Fruit fly (Drosophila melanogaster) whole organism, embryonic: ENCODE results near the gene CG43999.
A peak's percentile ranks its signal among the peaks of the same experiment; 100 is the strongest.

Source experiments
- BEAF-32 ChIP-seq: fragments of 200-800 bp; sonication (Bioruptor generic); optimal IDR thresholded peaks from 3 replicates; lab custom pipeline; 2017; ENCODE audit warnings: missing biosample characterization, missing genetic modification characterization, mild to moderate bottlenecking, moderate library complexity, missing genetic modification reagents
- C15 ChIP-seq: fragments of 200-800 bp; sonication (Bioruptor generic); IDR thresholded peaks from 3 replicates; pipeline ENCODE4 v1.3.6; 2022; ENCODE audit warnings: missing biosample characterization, missing genetic modification characterization
- CG10321 ChIP-seq: fragments of 200-800 bp; sonication (Bioruptor generic); IDR thresholded peaks from 2 replicates; pipeline ENCODE4 v1.3.6; 2022; ENCODE audit warnings: missing biosample characterization, missing genetic modification characterization
- CG10462 ChIP-seq: fragments of 200-800 bp; sonication (Bioruptor generic); optimal IDR thresholded peaks from 2 replicates; lab custom pipeline; 2016; ENCODE audit warnings: missing biosample characterization, missing genetic modification characterization
- CG12155 ChIP-seq: fragments of 200-800 bp; sonication (Bioruptor generic); optimal IDR thresholded peaks from 3 replicates; lab custom pipeline; 2016; ENCODE audit warnings: missing biosample characterization, missing genetic modification characterization
- CG12769 ChIP-seq: fragments of 200-800 bp; sonication (Bioruptor generic); optimal IDR thresholded peaks from 2 replicates; lab custom pipeline; 2019; ENCODE audit warnings: missing biosample characterization, mild to moderate bottlenecking, missing genetic modification characterization, moderate library complexity
- CG13287 ChIP-seq: fragments of 200-800 bp; sonication (Bioruptor generic); IDR thresholded peaks from 2 replicates; pipeline ENCODE4 v1.3.6; 2022; ENCODE audit warnings: missing biosample characterization, missing genetic modification characterization; ENCODE audit not compliant: partially characterized antibody
- CG13424 ChIP-seq: fragments of 200-800 bp; sonication (Bioruptor generic); optimal IDR thresholded peaks from 2 replicates; lab custom pipeline; 2019; ENCODE audit warnings: missing biosample characterization, mild to moderate bottlenecking, missing genetic modification characterization, moderate library complexity
- CG13894 ChIP-seq: fragments of 200-800 bp; sonication (Bioruptor generic); optimal IDR thresholded peaks from 3 replicates; lab custom pipeline; 2018; ENCODE audit warnings: missing biosample characterization, mild to moderate bottlenecking, missing genetic modification characterization, moderate library complexity
- CG15514 ChIP-seq: fragments of 200-800 bp; sonication (Bioruptor generic); optimal IDR thresholded peaks from 3 replicates; lab custom pipeline; 2017; ENCODE audit warnings: missing biosample characterization, missing genetic modification characterization, mild to moderate bottlenecking, moderate library complexity, missing genetic modification reagents
- CG17829 ChIP-seq: fragments of 200-800 bp; optimal IDR thresholded peaks from 2 replicates; lab custom pipeline; 2019; ENCODE audit warnings: missing biosample characterization, mild to moderate bottlenecking, missing genetic modification characterization, moderate library complexity
- CG18476 ChIP-seq: fragments of 200-800 bp; sonication (Bioruptor generic); optimal IDR thresholded peaks from 2 replicates; lab custom pipeline; 2016; ENCODE audit warnings: missing biosample characterization, mild to moderate bottlenecking, missing genetic modification characterization
- CG2120 ChIP-seq: fragments of 200-800 bp; sonication (Bioruptor generic); optimal IDR thresholded peaks from 3 replicates; lab custom pipeline; 2016; ENCODE audit warnings: missing biosample characterization, missing genetic modification characterization
- CG2889 ChIP-seq: fragments of 200-800 bp; sonication (Bioruptor generic); IDR thresholded peaks from 3 replicates; pipeline ENCODE4 v1.3.6; 2022; ENCODE audit warnings: missing biosample characterization, missing genetic modification characterization
- CG3726 ChIP-seq: fragments of 200-800 bp; sonication (Bioruptor generic); IDR thresholded peaks from 3 replicates; pipeline ENCODE4, ENCODE4 v1.3.6; 2022; ENCODE audit warnings: missing biosample characterization, missing genetic modification characterization
- CG4360 ChIP-seq: fragments of 200-800 bp; sonication (Bioruptor generic); IDR thresholded peaks from 2 replicates; pipeline ENCODE4 v1.3.6; 2022; ENCODE audit warnings: missing biosample characterization, missing genetic modification characterization
- CG4617 ChIP-seq: fragments of 200-800 bp; sonication (Bioruptor generic); optimal IDR thresholded peaks from 3 replicates; lab custom pipeline; 2016; ENCODE audit warnings: missing biosample characterization, missing genetic modification characterization, borderline replicate concordance
- CG7357 ChIP-seq: fragments of 200-800 bp; sonication (Bioruptor generic); IDR thresholded peaks from 3 replicates; pipeline ENCODE4 v1.3.6; 2022; ENCODE audit warnings: missing biosample characterization, missing genetic modification characterization
- CG7745 ChIP-seq: fragments of 200-800 bp; sonication (Bioruptor generic); optimal IDR thresholded peaks from 2 replicates; lab custom pipeline; 2018; ENCODE audit warnings: missing biosample characterization, mild to moderate bottlenecking, missing genetic modification characterization, moderate library complexity
- CG8924 ChIP-seq: fragments of 200-800 bp; optimal IDR thresholded peaks from 3 replicates; lab custom pipeline; 2019; ENCODE audit warnings: missing biosample characterization, mild to moderate bottlenecking, missing genetic modification characterization, moderate library complexity
- CG9215 ChIP-seq: fragments of 200-800 bp; sonication (Bioruptor generic); IDR thresholded peaks from 2 replicates; pipeline ENCODE4 v1.3.6; 2022; ENCODE audit warnings: missing biosample characterization, missing genetic modification characterization
- CG9876 ChIP-seq: fragments of 200-800 bp; sonication (Bioruptor generic); optimal IDR thresholded peaks from 2 replicates; lab custom pipeline; 2016; ENCODE audit warnings: missing biosample characterization, missing genetic modification characterization
- Chrac-16 ChIP-seq: fragments of 200-800 bp; sonication (Bioruptor generic); optimal IDR thresholded peaks from 3 replicates; lab custom pipeline; 2016; ENCODE audit warnings: missing biosample characterization, missing genetic modification characterization
- D ChIP-seq, 2 experiments: fragments of 200-800 bp in 1 of 2; fragments of >200 bp in 1 of 2; sonication (Bioruptor generic) in 1 of 2; optimal IDR thresholded peaks; 2 replicates in 1 of 2; 3 replicates in 1 of 2; lab custom pipeline; 2017; ENCODE audit warnings: mild to moderate bottlenecking in 1 of 2, missing biosample characterization in 1 of 2, missing genetic modification characterization in 1 of 2, missing genetic modification reagents in 1 of 2
- E2f2 ChIP-seq: fragments of 200-800 bp; sonication (Bioruptor generic); IDR thresholded peaks from 2 replicates; pipeline ENCODE4 v1.3.6; 2022; ENCODE audit warnings: missing biosample characterization, missing genetic modification characterization
- Eip74EF ChIP-seq, 2 experiments: fragments of 200-800 bp in 1 of 2; fragments of >200 bp in 1 of 2; sonication (Bioruptor generic) in 1 of 2; optimal IDR thresholded peaks; 2 replicates each; lab custom pipeline; 2017 to 2019; ENCODE audit warnings: missing biosample characterization in 2 of 2, missing genetic modification characterization in 2 of 2, mild to moderate bottlenecking in 1 of 2, moderate library complexity in 1 of 2
- Ets97D ChIP-seq: fragments of 200-800 bp; sonication (Bioruptor generic); optimal IDR thresholded peaks from 3 replicates; lab custom pipeline; 2016; ENCODE audit warnings: missing biosample characterization, missing genetic modification characterization
- H15 ChIP-seq: fragments of 200-800 bp; sonication (Bioruptor generic); IDR thresholded peaks from 3 replicates; pipeline ENCODE4 v1.3.6; 2022; ENCODE audit warnings: missing biosample characterization, missing genetic modification characterization
- Hr51 ChIP-seq, 2 experiments: fragments of 200-800 bp; sonication (Bioruptor generic); optimal IDR thresholded peaks; 2 replicates in 1 of 2; 3 replicates in 1 of 2; lab custom pipeline; 2016 to 2018; ENCODE audit warnings: missing biosample characterization in 2 of 2, missing genetic modification characterization in 2 of 2, mild to moderate bottlenecking in 1 of 2, moderate library complexity in 1 of 2
- Meics ChIP-seq: fragments of 200-800 bp; sonication (Bioruptor generic); optimal IDR thresholded peaks from 2 replicates; lab custom pipeline; 2017; ENCODE audit warnings: missing biosample characterization, mild to moderate bottlenecking, missing genetic modification characterization
- Scr ChIP-seq: fragments of 200-800 bp; sonication (Bioruptor generic); IDR thresholded peaks from 2 replicates; pipeline ENCODE4 v1.3.6; 2022; ENCODE audit warnings: missing biosample characterization, missing genetic modification characterization; ENCODE audit not compliant: partially characterized antibody
- Stat92E ChIP-seq, 3 experiments: fragments of >200 bp in 2 of 3; fragments of 200-800 bp in 1 of 3; sonication (Bioruptor generic) in 1 of 3; optimal IDR thresholded peaks; 2 replicates each; lab custom pipeline; 2017 to 2019; ENCODE audit warnings: missing biosample characterization in 3 of 3, missing genetic modification characterization in 3 of 3, mild to moderate bottlenecking in 1 of 3, moderate library complexity in 1 of 3
- Vsx1 ChIP-seq: fragments of 200-800 bp; sonication (Bioruptor generic); optimal IDR thresholded peaks from 2 replicates; lab custom pipeline; 2017; ENCODE audit warnings: missing biosample characterization, mild to moderate bottlenecking, missing genetic modification characterization, missing genetic modification reagents
- bab2 ChIP-seq: fragments of 200-800 bp; sonication (Bioruptor generic); optimal IDR thresholded peaks from 2 replicates; lab custom pipeline; 2016; ENCODE audit warnings: missing biosample characterization, missing genetic modification characterization
- crol ChIP-seq: fragments of 200-800 bp; sonication (Bioruptor generic); IDR thresholded peaks from 2 replicates; pipeline ENCODE4 v1.3.6; 2022; ENCODE audit warnings: missing biosample characterization, missing genetic modification characterization
- da ChIP-seq: fragments of 200-800 bp; sonication (Bioruptor generic); optimal IDR thresholded peaks from 2 replicates; lab custom pipeline; 2016; ENCODE audit warnings: missing biosample characterization, missing genetic modification characterization
- eyg ChIP-seq: fragments of 200-800 bp; sonication (Bioruptor generic); optimal IDR thresholded peaks from 3 replicates; lab custom pipeline; 2016; ENCODE audit warnings: missing biosample characterization, missing genetic modification characterization
- gfzf ChIP-seq: fragments of 200-800 bp; sonication (Bioruptor generic); optimal IDR thresholded peaks from 2 replicates; lab custom pipeline; 2016; ENCODE audit warnings: missing biosample characterization, mild to moderate bottlenecking, missing genetic modification characterization, moderate library complexity
- grn ChIP-seq: fragments of 200-800 bp; sonication (Bioruptor generic); optimal IDR thresholded peaks from 3 replicates; lab custom pipeline; 2017; ENCODE audit warnings: missing biosample characterization, missing genetic modification characterization
- gro ChIP-seq: fragments of 200-800 bp; sonication (Bioruptor generic); optimal IDR thresholded peaks from 2 replicates; lab custom pipeline; 2016; ENCODE audit warnings: missing biosample characterization, missing genetic modification characterization
- gsb ChIP-seq: fragments of 200-800 bp; sonication (Bioruptor generic); IDR thresholded peaks from 2 replicates; pipeline ENCODE4 v1.3.6; 2022; ENCODE audit warnings: missing biosample characterization, missing genetic modification characterization
- kay ChIP-seq: fragments of 200-800 bp; sonication (Bioruptor generic); optimal IDR thresholded peaks from 2 replicates; lab custom pipeline; 2016; ENCODE audit warnings: missing biosample characterization, missing genetic modification characterization
- lola ChIP-seq, 3 experiments: fragments of >200 bp in 2 of 3; fragments of 200-800 bp in 1 of 3; sonication (Bioruptor generic) in 1 of 3; optimal IDR thresholded peaks; 2 replicates each; lab custom pipeline; 2017 to 2019; ENCODE audit warnings: missing biosample characterization in 3 of 3, missing genetic modification characterization in 3 of 3, mild to moderate bottlenecking in 1 of 3, moderate library complexity in 1 of 3
- nmo ChIP-seq: fragments of 200-800 bp; sonication (Bioruptor generic); optimal IDR thresholded peaks from 2 replicates; lab custom pipeline; 2018; ENCODE audit warnings: missing biosample characterization, mild to moderate bottlenecking, missing genetic modification characterization, moderate library complexity
- oc ChIP-seq: fragments of 200-800 bp; sonication (Bioruptor generic); optimal IDR thresholded peaks from 2 replicates; lab custom pipeline; 2018; ENCODE audit warnings: missing biosample characterization, mild to moderate bottlenecking, missing genetic modification characterization, moderate library complexity
- pnt ChIP-seq: fragments of 200-800 bp; sonication (Bioruptor generic); optimal IDR thresholded peaks from 3 replicates; lab custom pipeline; 2016; ENCODE audit warnings: missing biosample characterization, missing genetic modification characterization
- ranshi ChIP-seq: fragments of 200-800 bp; sonication (Bioruptor generic); IDR thresholded peaks from 2 replicates; pipeline ENCODE4 v1.3.6; 2022; ENCODE audit warnings: missing biosample characterization, missing genetic modification characterization
- sqz ChIP-seq: fragments of 200-800 bp; sonication (Bioruptor generic); optimal IDR thresholded peaks from 3 replicates; lab custom pipeline; 2018; ENCODE audit warnings: missing biosample characterization, mild to moderate bottlenecking, missing genetic modification characterization
- ssp ChIP-seq: fragments of 200-800 bp; sonication (Bioruptor generic); IDR thresholded peaks from 2 replicates; pipeline ENCODE4 v1.3.6; 2022; ENCODE audit warnings: missing biosample characterization, missing genetic modification characterization

Gene CG43999

DNA sequence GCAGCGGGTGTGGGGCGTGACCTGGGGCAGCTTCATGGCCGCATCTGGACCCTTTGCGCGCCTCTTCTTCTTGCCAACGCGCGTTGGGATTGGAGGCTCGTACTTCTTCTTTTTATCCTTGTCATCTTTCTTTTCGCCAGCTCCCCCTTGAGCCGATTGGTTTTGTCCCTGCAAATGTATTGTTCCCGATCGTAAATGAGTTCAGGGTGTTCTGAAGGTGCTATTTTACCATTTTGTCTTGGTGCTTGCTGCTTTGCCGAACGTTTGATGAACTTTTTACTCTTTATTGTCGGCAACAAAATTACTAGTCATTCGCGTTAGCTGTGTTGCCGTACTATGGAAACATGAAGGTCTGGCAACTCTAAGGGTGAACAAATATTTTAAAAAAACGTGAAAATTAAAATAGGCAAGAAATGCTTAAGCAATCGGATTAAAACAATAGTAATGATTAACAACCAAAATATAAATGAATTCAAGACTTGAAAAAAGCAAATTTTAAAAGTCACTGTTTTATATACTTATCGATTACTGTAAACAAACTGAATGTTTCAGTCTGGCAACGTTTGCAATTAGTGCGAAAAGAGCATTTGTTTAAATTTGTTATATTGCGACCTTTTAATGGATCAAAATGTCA is 2.4 kb upstream of the CG43999 start, which contains the start of the genes Rpt2 and CG13599:
TSS of gene Rpt2 (minus strand) at position 464 of the 634 bp plus-strand sequence.
TSS of gene CG13599 (plus strand) at position 545 of the 634 bp plus-strand sequence.
- TF ChIP-seq gfzf (peak; percentile 52), Eip74EF (GFP tag; optimal IDR thresholded peaks at IDR 0.05; lab: Kevin White, UChicago) (no peak), gsb (GFP tag; lab: Robert Waterston, UW) (no peak), CG4617 (peak; percentile 96), grn (GFP tag; lab: Kevin White, UChicago) (no peak), CG18476 (no peak), CG7745 (tag; lab: Kevin White, UChicago) (no peak), CG9215 (no peak), CG9876 (GFP tag; lab: Kevin White, UChicago) (no peak), sqz (GFP tag; lab: Kevin White, UChicago) (no peak), CG4360 (no peak), Scr (peak; percentile 60), CG10462 (GFP tag; lab: Kevin White, UChicago) (peak; percentile 12), Meics (no peak), CG7357 (GFP tag; lab: Robert Waterston, UW) (no peak), D (optimal IDR thresholded peaks at IDR 0.05; lab: Kevin White, UChicago) (no peak), D (GFP tag; optimal IDR thresholded peaks at IDR 0.05; lab: Kevin White, UChicago) (no peak), lola (GFP tag; optimal IDR thresholded peaks at IDR 0.05; lab: Kevin White, UChicago) (peak in 1 of 3 experiments; percentile 22), H15 (GFP tag; lab: Robert Waterston, UW) (no peak), Vsx1 (GFP tag; lab: Kevin White, UChicago) (no peak), CG8924 (tag; lab: Kevin White, UChicago) (peak; percentile 26), C15 (GFP tag; lab: Robert Waterston, UW) (no peak), CG2889 (GFP tag; lab: Robert Waterston, UW) (no peak), CG13287 (GFP tag; lab: Robert Waterston, UW) (peak; percentile 70; the same call in 1 of the 2 replicates), Stat92E (GFP tag; optimal IDR thresholded peaks at IDR 0.05; lab: Kevin White, UChicago) (no peak), CG13894 (tag; lab: Kevin White, UChicago) (no peak), E2f2 (GFP tag; lab: Robert Waterston, UW) (peak; percentile 91), ssp (no peak), Ets97D (GFP tag; lab: Kevin White, UChicago) (peak; percentile 69), CG12769 (tag; lab: Kevin White, UChicago) (no peak), CG17829 (tag; lab: Kevin White, UChicago) (peak; percentile 28), BEAF-32 (GFP tag; lab: Kevin White, UChicago) (peak; percentile 64), oc (no peak), nmo (GFP tag; lab: Kevin White, UChicago) (peak; percentile 60), CG12155 (GFP tag; lab: Kevin White, UChicago) (peak; percentile 14), bab2 (GFP tag; lab: Kevin White, UChicago) (peak; percentile 6), da (GFP tag; lab: Kevin White, UChicago) (no peak), pnt (GFP tag; lab: Kevin White, UChicago) (no peak), CG2120 (peak; percentile 44), ranshi (GFP tag; lab: Robert Waterston, UW) (no peak), CG3726 (no peak), CG13424 (tag; lab: Kevin White, UChicago) (peak; percentile 33), Hr51 (GFP tag; optimal IDR thresholded peaks at IDR 0.05; lab: Kevin White, UChicago) (no peak), Chrac-16 (GFP tag; lab: Kevin White, UChicago) (no peak), crol (no peak), kay (peak; percentile 49), CG10321 (GFP tag; lab: Robert Waterston, UW) (no peak), CG15514 (GFP tag; lab: Kevin White, UChicago) (peak; percentile 50), gro (GFP tag; lab: Kevin White, UChicago) (peak; percentile 52), eyg (GFP tag; lab: Kevin White, UChicago) (no peak)
